Worm (Caenorhabditis elegans): Measurements from ENCODE around the gene T24E12.1.

ce11 chrII:3785257-3785656, at the start of gene T24E12.1:
- TF ChIP-seq unc-62 (GFP tag; optimal IDR thresholded peaks at IDR 0.05) (no peak), lin-32 (GFP tag; optimal IDR thresholded peaks at IDR 0.05) (no peak), unc-39 (tag; optimal IDR thresholded peaks at IDR 0.05) (no peak), mab-5 (tag; optimal IDR thresholded peaks at IDR 0.05) (no peak), sem-2 (GFP tag; optimal IDR thresholded peaks at IDR 0.05) (no peak), lin-13 (tag; optimal IDR thresholded peaks at IDR 0.05) (no peak), ceh-39 (tag; optimal IDR thresholded peaks at IDR 0.05) (no peak), mep-1 (tag; optimal IDR thresholded peaks at IDR 0.05) (no peak), ceh-43 (GFP tag; optimal IDR thresholded peaks at IDR 0.05) (no peak), tbx-8 (GFP tag; optimal IDR thresholded peaks at IDR 0.05) (no peak), nhr-28 (tag; optimal IDR thresholded peaks at IDR 0.05) (no peak)
